Fruit fly (Drosophila melanogaster): ENCODE data around the gene kmr.
A peak's percentile ranks its signal among the peaks of the same experiment; 100 is the strongest.

The kmr gene

DNA sequence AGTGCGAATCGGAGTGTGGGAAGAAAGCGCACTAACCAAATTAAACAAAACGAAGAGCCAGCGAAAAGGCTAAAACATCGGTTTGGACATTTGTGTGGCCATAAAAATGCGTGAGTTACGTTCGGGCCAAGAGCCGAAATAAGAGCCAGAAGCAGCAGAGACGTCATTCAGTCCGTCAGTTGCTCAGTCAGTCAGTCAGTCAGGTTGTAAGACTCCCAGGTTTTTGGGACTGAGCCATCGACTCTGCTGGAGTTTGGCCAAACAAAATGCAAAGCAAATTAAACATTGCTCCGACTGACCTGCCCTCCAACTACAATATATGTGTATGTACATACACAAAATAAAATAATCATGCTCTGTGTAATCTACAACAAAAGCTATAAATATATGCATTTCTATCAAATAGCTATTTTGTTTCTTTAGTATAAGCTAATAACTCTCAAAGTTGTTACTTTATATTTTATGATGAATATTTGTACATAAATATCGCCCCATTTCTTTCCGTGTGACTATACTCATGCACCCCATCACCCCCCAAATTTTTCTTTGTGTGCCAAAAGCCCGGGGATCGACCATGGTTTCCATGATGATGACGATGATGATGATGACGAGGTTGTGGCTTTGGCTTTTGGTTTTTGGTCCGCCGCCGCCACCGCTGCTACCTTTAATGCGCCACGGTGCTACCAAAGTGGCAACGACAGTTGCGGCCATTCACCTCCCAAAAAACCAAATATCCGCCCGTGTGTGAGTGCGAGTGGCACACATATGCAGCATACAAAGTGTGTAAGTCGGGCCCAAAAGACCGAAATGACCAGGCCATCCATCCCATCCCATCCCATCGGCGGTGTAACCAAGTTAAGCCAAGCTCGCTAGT, 78.3 kb downstream of the kmr start (continued):
- TF ChIP-seq CG7963 (GFP tag; IDR thresholded peaks at IDR 0.05; ENCODE audit: partially characterized antibody), result no peak
- no peak for TF ChIP-seq kay (GFP tag; optimal IDR thresholded peaks at IDR 0.05)
- TF ChIP-seq CG16863 (GFP tag; optimal IDR thresholded peaks at IDR 0.05), result peak; percentile 5
- TF ChIP-seq az2 (GFP tag; optimal IDR thresholded peaks at IDR 0.05), result no peak
- peak; percentile 15 for TF ChIP-seq jumu (GFP tag; optimal IDR thresholded peaks at IDR 0.05)
- TF ChIP-seq abd-A (tag; optimal IDR thresholded peaks at IDR 0.05), result no peak
- peak; percentile 10 for TF ChIP-seq Asciz (GFP tag; optimal IDR thresholded peaks at IDR 0.05)
- no peak for TF ChIP-seq ci (GFP tag; IDR thresholded peaks at IDR 0.05)
- no peak for TF ChIP-seq emc (GFP tag; optimal IDR thresholded peaks at IDR 0.05)
- peak in 1 of 3 experiments; percentile 33 for TF ChIP-seq lola (GFP tag; optimal IDR thresholded peaks at IDR 0.05)
- peak; percentile 10 for TF ChIP-seq CG2202 (tag; optimal IDR thresholded peaks at IDR 0.05)
- no peak for TF ChIP-seq CG18764 (GFP tag; optimal IDR thresholded peaks at IDR 0.05)
- TF ChIP-seq Sry-δ (GFP tag; optimal IDR thresholded peaks at IDR 0.05), result no peak
- no peak for TF ChIP-seq CG4730 (GFP tag; IDR thresholded peaks at IDR 0.05)
- peak; percentile 70 for TF ChIP-seq Ets65A (GFP tag)
- no peak for TF ChIP-seq nau (GFP tag; optimal IDR thresholded peaks at IDR 0.05)
- peak; percentile 17 for TF ChIP-seq CG8924 (tag; optimal IDR thresholded peaks at IDR 0.05)
- TF ChIP-seq C15 (GFP tag; IDR thresholded peaks at IDR 0.05), result no peak
- no peak for TF ChIP-seq hb (GFP tag; IDR thresholded peaks at IDR 0.05; ENCODE audit: partially characterized antibody)
- TF ChIP-seq E2f1 (GFP tag; IDR thresholded peaks at IDR 0.05), result 0 out of 2 replicates have a peak, but pooled peaks have one; percentile 21
- TF ChIP-seq Spps (tag; optimal IDR thresholded peaks at IDR 0.05), result peak; percentile 24
- no peak for TF ChIP-seq Dref (GFP tag; IDR thresholded peaks at IDR 0.05)
- peak; percentile 67 for TF ChIP-seq unpg (GFP tag; optimal IDR thresholded peaks at IDR 0.05)
- 0 out of 2 replicates have a peak, but pooled peaks have one; percentile 25 for TF ChIP-seq CG5953 (GFP tag; IDR thresholded peaks at IDR 0.05)
- TF ChIP-seq CG4617 (GFP tag; optimal IDR thresholded peaks at IDR 0.05; ENCODE audit: borderline replicate concordance), result no peak
- no peak for TF ChIP-seq Fer2 (tag; optimal IDR thresholded peaks at IDR 0.05)
- no peak for TF ChIP-seq caup (GFP tag; optimal IDR thresholded peaks at IDR 0.05; ENCODE audit: severe bottlenecking)
- 0 out of 2 replicates have a peak, but pooled peaks have one; percentile 12 for TF ChIP-seq nerfin-2 (GFP tag; IDR thresholded peaks at IDR 0.05; ENCODE audit: partially characterized antibody)
- peak; percentile 23 for TF ChIP-seq CG13424 (tag; optimal IDR thresholded peaks at IDR 0.05)
- TF ChIP-seq CG13287 (GFP tag; IDR thresholded peaks at IDR 0.05; ENCODE audit: partially characterized antibody), result no peak
- TF ChIP-seq Blimp-1 (GFP tag; optimal IDR thresholded peaks at IDR 0.05), result peak; percentile 64
- TF ChIP-seq zen (tag; optimal IDR thresholded peaks at IDR 0.05), result no peak
- no peak for TF ChIP-seq D19A (tag; optimal IDR thresholded peaks at IDR 0.05)
- peak; percentile 35 for TF ChIP-seq CG18262 (tag; optimal IDR thresholded peaks at IDR 0.05)
- TF ChIP-seq pum (GFP tag; optimal IDR thresholded peaks at IDR 0.05), result no peak
- TF ChIP-seq gt (GFP tag; IDR thresholded peaks at IDR 0.05), result no peak
- TF ChIP-seq CG2678 (tag; optimal IDR thresholded peaks at IDR 0.05), result peak; percentile 57
- TF ChIP-seq Adf1 (GFP tag; IDR thresholded peaks at IDR 0.05), result no peak
- TF ChIP-seq aop (GFP tag; IDR thresholded peaks at IDR 0.05), result no peak
- peak; percentile 15 for TF ChIP-seq Camta (GFP tag; optimal IDR thresholded peaks at IDR 0.05)
- peak; percentile 43; the same call in 1 of the 2 replicates for TF ChIP-seq CG6689 (GFP tag; IDR thresholded peaks at IDR 0.05)
- no peak for TF ChIP-seq Doc3 (GFP tag; IDR thresholded peaks at IDR 0.05; ENCODE audit: partially characterized antibody)
- no peak for TF ChIP-seq Neu2 (GFP tag; optimal IDR thresholded peaks at IDR 0.05; ENCODE audit: borderline replicate concordance)
- TF ChIP-seq stwl (tag; optimal IDR thresholded peaks at IDR 0.05), result no peak
- TF ChIP-seq crp (GFP tag; optimal IDR thresholded peaks at IDR 0.05), result no peak
- TF ChIP-seq CG3726 (GFP tag; IDR thresholded peaks at IDR 0.05), result no peak
- TF ChIP-seq fd96Cb (tag; optimal IDR thresholded peaks at IDR 0.05), result peak; percentile 33
